Fruit fly (Drosophila melanogaster): ENCODE measurements around the gene CG4829.
A peak's percentile ranks its signal among the peaks of the same experiment; 100 is the strongest.

The CG4829 gene

dm6 chrX:16821216-16821615, 9.7 kb downstream of the CG4829 start (continued):
- no peak for TF ChIP-seq bowl (GFP tag; IDR thresholded peaks at IDR 0.05)
- no peak for TF ChIP-seq CG8089 (GFP tag; optimal IDR thresholded peaks at IDR 0.05)
- no peak for TF ChIP-seq Hr39 (optimal IDR thresholded peaks at IDR 0.05)
- no peak for TF ChIP-seq CG4707 (GFP tag; optimal IDR thresholded peaks at IDR 0.05)
- peak; percentile 12 for TF ChIP-seq Oli (tag; optimal IDR thresholded peaks at IDR 0.05)
- no peak for TF ChIP-seq CG32772 (GFP tag; IDR thresholded peaks at IDR 0.05)
- TF ChIP-seq ato (GFP tag; IDR thresholded peaks at IDR 0.05; ENCODE audit: partially characterized antibody) = no peak
- TF ChIP-seq repo (GFP tag; optimal IDR thresholded peaks at IDR 0.05) = no peak
- TF ChIP-seq Doc2 (GFP tag; IDR thresholded peaks at IDR 0.05) = no peak
- TF ChIP-seq disco-r (GFP tag; optimal IDR thresholded peaks at IDR 0.05) = no peak
- TF ChIP-seq BEAF-32 (GFP tag; optimal IDR thresholded peaks at IDR 0.05) = no peak
- 0 out of 2 replicates have a peak, but pooled peaks have one; percentile 16 for TF ChIP-seq HLH3B (GFP tag; IDR thresholded peaks at IDR 0.05)
- no peak for TF ChIP-seq ttk (GFP tag; IDR thresholded peaks at IDR 0.05)
- TF ChIP-seq mam (GFP tag; optimal IDR thresholded peaks at IDR 0.05) = no peak
- no peak for TF ChIP-seq lov (optimal IDR thresholded peaks at IDR 0.05)
- no peak for TF ChIP-seq lov (GFP tag; IDR thresholded peaks at IDR 0.05)
- no peak for TF ChIP-seq Elba2 (GFP tag; optimal IDR thresholded peaks at IDR 0.05)
- no peak for TF ChIP-seq chif (GFP tag; optimal IDR thresholded peaks at IDR 0.05)
- TF ChIP-seq CG32767 (GFP tag; IDR thresholded peaks at IDR 0.05) = no peak
- TF ChIP-seq Vsx1 (GFP tag; optimal IDR thresholded peaks at IDR 0.05) = no peak
- TF ChIP-seq CG7963 (GFP tag; IDR thresholded peaks at IDR 0.05; ENCODE audit: partially characterized antibody) = no peak
- no peak for TF ChIP-seq rib (GFP tag; IDR thresholded peaks at IDR 0.05)
- no peak for TF ChIP-seq CG9437 (GFP tag; optimal IDR thresholded peaks at IDR 0.05)
- no peak for TF ChIP-seq CG11723 (GFP tag; optimal IDR thresholded peaks at IDR 0.05)
- no peak for TF ChIP-seq TFAM (GFP tag; optimal IDR thresholded peaks at IDR 0.05)
- TF ChIP-seq Gsc (GFP tag; IDR thresholded peaks at IDR 0.05) = no peak
- peak; percentile 9 for TF ChIP-seq Sox100B (GFP tag; optimal IDR thresholded peaks at IDR 0.05)
- TF ChIP-seq sqz (GFP tag; optimal IDR thresholded peaks at IDR 0.05) = no peak
- TF ChIP-seq BtbVII (GFP tag; optimal IDR thresholded peaks at IDR 0.05) = no peak
- TF ChIP-seq slou (GFP tag; optimal IDR thresholded peaks at IDR 0.05) = no peak
- no peak for TF ChIP-seq Sin3A (optimal IDR thresholded peaks at IDR 0.05)
- TF ChIP-seq gt (GFP tag; IDR thresholded peaks at IDR 0.05) = no peak
- peak in 1 of 2 experiments; percentile 4 for TF ChIP-seq Hr51 (GFP tag; optimal IDR thresholded peaks at IDR 0.05)
- no peak for TF ChIP-seq z (GFP tag; IDR thresholded peaks at IDR 0.05)
- peak; percentile 23 for TF ChIP-seq CG17359 (tag; optimal IDR thresholded peaks at IDR 0.05)
- TF ChIP-seq vfl (GFP tag; optimal IDR thresholded peaks at IDR 0.05) = no peak
- no peak for TF ChIP-seq CG17186 (GFP tag; optimal IDR thresholded peaks at IDR 0.05)
- no peak for TF ChIP-seq esg (GFP tag; conservative IDR thresholded peaks at IDR 0.05)
- no peak for TF ChIP-seq CG2889 (GFP tag; IDR thresholded peaks at IDR 0.05)
- TF ChIP-seq Fer3 (tag; optimal IDR thresholded peaks at IDR 0.05) = no peak
- TF ChIP-seq bigmax (GFP tag; optimal IDR thresholded peaks at IDR 0.05) = no peak
- no peak for TF ChIP-seq zen (tag; optimal IDR thresholded peaks at IDR 0.05)
- peak; percentile 40 for TF ChIP-seq Sox102F (GFP tag; optimal IDR thresholded peaks at IDR 0.05)
- no peak for TF ChIP-seq CG6272 (GFP tag; IDR thresholded peaks at IDR 0.05)
- TF ChIP-seq CG18599 (GFP tag; optimal IDR thresholded peaks at IDR 0.05) = no peak
- TF ChIP-seq Med (GFP tag) = peak; percentile 52
- TF ChIP-seq fu2 (GFP tag; optimal IDR thresholded peaks at IDR 0.05) = no peak
- TF ChIP-seq Pdp1 (GFP tag; optimal IDR thresholded peaks at IDR 0.05) = peak in 1 of 2 experiments; percentile 57
- TF ChIP-seq CG31441 (GFP tag; IDR thresholded peaks at IDR 0.05) = peak; percentile 33; the same call in 1 of the 2 replicates
- TF ChIP-seq pros (GFP tag; optimal IDR thresholded peaks at IDR 0.05) = no peak
- TF ChIP-seq dmrt11E (tag; optimal IDR thresholded peaks at IDR 0.05) = no peak
- TF ChIP-seq gem (tag; optimal IDR thresholded peaks at IDR 0.05) = peak; percentile 39

All from whole organism, embryonic.